Worm (Caenorhabditis elegans): ENCODE results near the gene scp-1.

DNA sequence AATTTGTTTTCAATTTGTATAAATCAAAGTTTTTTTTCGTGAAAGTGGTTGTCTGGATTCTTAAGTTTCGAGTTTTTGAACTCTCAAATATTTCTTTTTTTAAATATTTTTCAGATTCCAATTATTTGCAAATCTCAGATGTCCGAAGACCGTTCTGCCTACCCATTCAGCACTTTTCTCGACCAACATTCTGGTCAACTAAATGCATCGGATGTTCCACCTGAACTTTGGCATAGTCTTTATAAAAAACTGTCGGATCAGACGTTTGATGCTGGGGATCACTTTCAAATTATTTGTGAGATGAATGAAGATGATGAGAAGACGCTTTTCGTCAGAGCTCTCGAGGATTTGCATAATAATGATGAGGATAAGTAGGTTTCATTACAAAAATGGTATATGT is 5.0 kb downstream of the scp-1 start, which contains the start of gene ttll-12:
- TF ChIP-seq rnt-1 (tag; optimal IDR thresholded peaks at IDR 0.05) (no peak), ceh-9 (tag; optimal IDR thresholded peaks at IDR 0.05) (no peak), pha-4 (tag; optimal IDR thresholded peaks at IDR 0.05) (no peak)

Measured in whole organism, late embryonic.